Fruit fly (Drosophila melanogaster) whole organism, embryonic: ENCODE data around the gene GstD5.

Experiments
- Asciz ChIP-seq: fragments of 200-800 bp; sonication (Bioruptor generic); optimal IDR thresholded peaks from 2 replicates; lab custom pipeline; 2017; ENCODE audit warnings: missing biosample characterization, mild to moderate bottlenecking, missing genetic modification characterization, missing genetic modification reagents
- Atf6 ChIP-seq: fragments of 200-800 bp; sonication (Bioruptor generic); IDR thresholded peaks from 2 replicates; pipeline ENCODE4 v1.3.6; 2022; ENCODE audit warnings: missing biosample characterization, missing genetic modification characterization
- Bteb2 ChIP-seq: fragments of 200-800 bp; sonication (Bioruptor generic); optimal IDR thresholded peaks from 2 replicates; lab custom pipeline; 2016; ENCODE audit warnings: missing biosample characterization, missing genetic modification characterization
- CG11456 ChIP-seq: fragments of 200-800 bp; sonication (Bioruptor generic); IDR thresholded peaks from 3 replicates; pipeline ENCODE4 v1.3.6; 2022; ENCODE audit warnings: missing biosample characterization, missing genetic modification characterization
- CG11695 ChIP-seq: fragments of 200-800 bp; sonication (Bioruptor generic); IDR thresholded peaks from 3 replicates; pipeline ENCODE4 v1.3.6; 2022; ENCODE audit warnings: missing biosample characterization, missing genetic modification characterization
- CG12236 ChIP-seq: fragments of 200-800 bp; sonication (Bioruptor generic); optimal IDR thresholded peaks from 2 replicates; lab custom pipeline; 2016; ENCODE audit warnings: missing biosample characterization, missing genetic modification characterization
- CG14965 ChIP-seq: fragments of 200-800 bp; sonication (Bioruptor generic); optimal IDR thresholded peaks from 2 replicates; lab custom pipeline; 2016; ENCODE audit warnings: missing biosample characterization, missing genetic modification characterization, borderline replicate concordance
- CG15011 ChIP-seq: fragments of 200-800 bp; sonication (Bioruptor generic); optimal IDR thresholded peaks from 3 replicates; lab custom pipeline; 2018; ENCODE audit warnings: missing biosample characterization, mild to moderate bottlenecking, missing genetic modification characterization
- CG15073 ChIP-seq: fragments of 200-800 bp; sonication (Bioruptor generic); optimal IDR thresholded peaks from 2 replicates; lab custom pipeline; 2016; ENCODE audit warnings: missing biosample characterization, missing genetic modification characterization
- CG18262 ChIP-seq: fragments of 200-800 bp; optimal IDR thresholded peaks from 3 replicates; lab custom pipeline; 2019; ENCODE audit warnings: missing biosample characterization, mild to moderate bottlenecking, missing genetic modification characterization, moderate library complexity
- CG2199 ChIP-seq: fragments of 200-800 bp; sonication (Bioruptor generic); IDR thresholded peaks from 3 replicates; pipeline ENCODE4 v1.3.6; 2022; ENCODE audit warnings: missing biosample characterization, missing genetic modification characterization
- CG2678 ChIP-seq: fragments of 200-800 bp; sonication (Bioruptor generic); optimal IDR thresholded peaks from 3 replicates; lab custom pipeline; 2019; ENCODE audit warnings: missing biosample characterization, mild to moderate bottlenecking, missing genetic modification characterization, moderate library complexity
- CG30020 ChIP-seq: fragments of 200-800 bp; optimal IDR thresholded peaks from 2 replicates; lab custom pipeline; 2019; ENCODE audit warnings: missing biosample characterization, mild to moderate bottlenecking, missing genetic modification characterization, moderate library complexity
- CG31365 ChIP-seq: fragments of 200-800 bp; sonication (Bioruptor generic); optimal IDR thresholded peaks from 2 replicates; lab custom pipeline; 2018; ENCODE audit warnings: missing biosample characterization, mild to moderate bottlenecking, missing genetic modification characterization
- CG3407 ChIP-seq: fragments of 200-800 bp; sonication (Bioruptor generic); optimal IDR thresholded peaks from 2 replicates; lab custom pipeline; 2018; ENCODE audit warnings: missing biosample characterization, mild to moderate bottlenecking, missing genetic modification characterization
- CG43689 ChIP-seq: fragments of 200-800 bp; sonication (Bioruptor generic); IDR thresholded peaks from 2 replicates; pipeline ENCODE4 v1.3.6; 2022; ENCODE audit warnings: missing biosample characterization, missing genetic modification characterization
- CG4404 ChIP-seq: fragments of 200-800 bp; sonication (Bioruptor generic); IDR thresholded peaks from 2 replicates; pipeline ENCODE4 v1.3.6; 2022; ENCODE audit warnings: missing biosample characterization, missing genetic modification characterization
- CG6854 ChIP-seq: fragments of 200-800 bp; sonication (Bioruptor generic); optimal IDR thresholded peaks from 3 replicates; lab custom pipeline; 2017; ENCODE audit warnings: missing biosample characterization, mild to moderate bottlenecking, missing genetic modification characterization
- CG7963 ChIP-seq: fragments of 200-800 bp; sonication (Bioruptor generic); IDR thresholded peaks from 3 replicates; pipeline ENCODE4 v1.3.6; 2022; ENCODE audit warnings: missing biosample characterization, missing genetic modification characterization; ENCODE audit not compliant: partially characterized antibody
- CG8388 ChIP-seq: fragments of 200-800 bp; sonication (Bioruptor generic); optimal IDR thresholded peaks from 2 replicates; lab custom pipeline; 2019; ENCODE audit warnings: missing biosample characterization, mild to moderate bottlenecking, missing genetic modification characterization, moderate library complexity
- Dip2 ChIP-seq: fragments of 200-800 bp; sonication (Bioruptor generic); IDR thresholded peaks from 2 replicates; pipeline ENCODE4 v1.3.6; 2022; ENCODE audit warnings: missing biosample characterization, missing genetic modification characterization
- Ets97D ChIP-seq: fragments of 200-800 bp; sonication (Bioruptor generic); optimal IDR thresholded peaks from 3 replicates; lab custom pipeline; 2016; ENCODE audit warnings: missing biosample characterization, missing genetic modification characterization
- Gsc ChIP-seq: fragments of 200-800 bp; sonication (Bioruptor generic); IDR thresholded peaks from 2 replicates; pipeline ENCODE4 v1.3.6; 2022; ENCODE audit warnings: missing biosample characterization, missing genetic modification characterization
- HmgD ChIP-seq: fragments of 200-800 bp; sonication (Bioruptor generic); optimal IDR thresholded peaks from 3 replicates; lab custom pipeline; 2016; ENCODE audit warnings: missing biosample characterization, missing genetic modification characterization
- Hr78 ChIP-seq, 2 experiments: fragments of 200-800 bp in 1 of 2; fragments of >200 bp in 1 of 2; sonication (Bioruptor generic) in 1 of 2; optimal IDR thresholded peaks; 2 replicates each; lab custom pipeline; 2017 to 2019; ENCODE audit warnings: missing biosample characterization in 2 of 2, missing genetic modification characterization in 2 of 2, mild to moderate bottlenecking in 1 of 2, moderate library complexity in 1 of 2
- Lpt ChIP-seq: fragments of >200 bp; optimal IDR thresholded peaks from 2 replicates; lab custom pipeline; 2018; ENCODE audit warnings: missing biosample characterization, missing genetic modification characterization
- MTF-1 ChIP-seq: fragments of 200-800 bp; sonication (Bioruptor generic); optimal IDR thresholded peaks from 2 replicates; lab custom pipeline; 2018; ENCODE audit warnings: missing biosample characterization, mild to moderate bottlenecking, missing genetic modification characterization, borderline replicate concordance
- NC2β ChIP-seq: fragments of 200-800 bp; sonication (Bioruptor generic); optimal IDR thresholded peaks from 2 replicates; lab custom pipeline; 2016; ENCODE audit warnings: missing biosample characterization, missing genetic modification characterization
- Poxn ChIP-seq: fragments of 200-800 bp; sonication (Bioruptor generic); IDR thresholded peaks from 2 replicates; pipeline ENCODE4 v1.3.6; 2022; ENCODE audit warnings: missing biosample characterization, missing genetic modification characterization
- Sox102F ChIP-seq: fragments of 200-800 bp; sonication (Bioruptor generic); optimal IDR thresholded peaks from 2 replicates; lab custom pipeline; 2018; ENCODE audit warnings: missing biosample characterization, mild to moderate bottlenecking, missing genetic modification characterization, moderate library complexity
- Xbp1 ChIP-seq: fragments of 200-800 bp; sonication (Bioruptor generic); optimal IDR thresholded peaks from 3 replicates; lab custom pipeline; 2016; ENCODE audit warnings: missing biosample characterization, mild to moderate bottlenecking, missing genetic modification characterization
- YL-1 ChIP-seq: fragments of 200-800 bp; sonication (Bioruptor generic); optimal IDR thresholded peaks from 3 replicates; lab custom pipeline; 2017; ENCODE audit warnings: missing biosample characterization, mild to moderate bottlenecking, missing genetic modification characterization
- amos ChIP-seq: fragments of 200-800 bp; sonication (Bioruptor generic); IDR thresholded peaks from 2 replicates; pipeline ENCODE4 v1.3.6; 2022; ENCODE audit warnings: missing biosample characterization, missing genetic modification characterization; ENCODE audit not compliant: partially characterized antibody
- ash1 ChIP-seq: fragments of 200-800 bp; sonication (Bioruptor generic); optimal IDR thresholded peaks from 2 replicates; lab custom pipeline; 2018; ENCODE audit warnings: missing biosample characterization, mild to moderate bottlenecking, missing genetic modification characterization
- cato ChIP-seq: fragments of 200-800 bp; sonication (Bioruptor generic); optimal IDR thresholded peaks from 2 replicates; lab custom pipeline; 2016; ENCODE audit warnings: missing biosample characterization, missing genetic modification characterization, borderline replicate concordance
- corto ChIP-seq: fragments of 200-800 bp; sonication (Bioruptor generic); optimal IDR thresholded peaks from 2 replicates; lab custom pipeline; 2016; ENCODE audit warnings: missing biosample characterization, mild to moderate bottlenecking, missing genetic modification characterization, moderate library complexity
- danr ChIP-seq: fragments of 200-800 bp; sonication (Bioruptor generic); IDR thresholded peaks from 2 replicates; pipeline ENCODE4 v1.3.6; 2022; ENCODE audit warnings: missing biosample characterization, missing genetic modification characterization
- dysf ChIP-seq: fragments of 200-800 bp; sonication (Bioruptor generic); IDR thresholded peaks from 3 replicates; pipeline ENCODE4 v1.3.6; 2022; ENCODE audit warnings: missing biosample characterization, missing genetic modification characterization
- gsb ChIP-seq: fragments of 200-800 bp; sonication (Bioruptor generic); IDR thresholded peaks from 2 replicates; pipeline ENCODE4 v1.3.6; 2022; ENCODE audit warnings: missing biosample characterization, missing genetic modification characterization
- her ChIP-seq: fragments of 200-800 bp; sonication (Bioruptor generic); optimal IDR thresholded peaks from 2 replicates; lab custom pipeline; 2016; ENCODE audit warnings: missing biosample characterization, missing genetic modification characterization
- ind ChIP-seq: fragments of 200-800 bp; sonication (Bioruptor generic); optimal IDR thresholded peaks from 3 replicates; lab custom pipeline; 2016; ENCODE audit warnings: missing biosample characterization, missing genetic modification characterization
- inv ChIP-seq: fragments of 200-800 bp; sonication (Bioruptor generic); IDR thresholded peaks from 2 replicates; pipeline ENCODE4 v1.3.6; 2022; ENCODE audit warnings: missing biosample characterization, missing genetic modification characterization; ENCODE audit not compliant: partially characterized antibody
- klu ChIP-seq: fragments of 200-800 bp; sonication (Bioruptor generic); IDR thresholded peaks from 2 replicates; pipeline ENCODE4 v1.3.6; 2022; ENCODE audit warnings: missing biosample characterization, missing genetic modification characterization
- luna ChIP-seq: fragments of 200-800 bp; sonication (Bioruptor generic); optimal IDR thresholded peaks from 2 replicates; lab custom pipeline; 2016; ENCODE audit warnings: missing biosample characterization, missing genetic modification characterization
- mam ChIP-seq: fragments of 200-800 bp; sonication (Bioruptor generic); optimal IDR thresholded peaks from 3 replicates; lab custom pipeline; 2016; ENCODE audit warnings: missing biosample characterization, missing genetic modification characterization
- nerfin-1 ChIP-seq: fragments of 200-800 bp; sonication (Bioruptor generic); optimal IDR thresholded peaks from 3 replicates; lab custom pipeline; 2019; ENCODE audit warnings: missing biosample characterization, mild to moderate bottlenecking, missing genetic modification characterization, moderate library complexity
- otp ChIP-seq: fragments of 200-800 bp; sonication (Bioruptor generic); IDR thresholded peaks from 3 replicates; pipeline ENCODE4, ENCODE4 v1.3.6; 2022; ENCODE audit warnings: missing biosample characterization, missing genetic modification characterization
- pum ChIP-seq: fragments of 200-800 bp; sonication (Bioruptor generic); optimal IDR thresholded peaks from 2 replicates; lab custom pipeline; 2016; ENCODE audit warnings: missing biosample characterization, missing genetic modification characterization
- scrt ChIP-seq: fragments of 200-800 bp; sonication (Bioruptor generic); optimal IDR thresholded peaks from 2 replicates; lab custom pipeline; 2018; ENCODE audit warnings: missing biosample characterization, mild to moderate bottlenecking, missing genetic modification characterization, moderate library complexity
- sqz ChIP-seq: fragments of 200-800 bp; sonication (Bioruptor generic); optimal IDR thresholded peaks from 3 replicates; lab custom pipeline; 2018; ENCODE audit warnings: missing biosample characterization, mild to moderate bottlenecking, missing genetic modification characterization

GstD5 gene

DNA sequence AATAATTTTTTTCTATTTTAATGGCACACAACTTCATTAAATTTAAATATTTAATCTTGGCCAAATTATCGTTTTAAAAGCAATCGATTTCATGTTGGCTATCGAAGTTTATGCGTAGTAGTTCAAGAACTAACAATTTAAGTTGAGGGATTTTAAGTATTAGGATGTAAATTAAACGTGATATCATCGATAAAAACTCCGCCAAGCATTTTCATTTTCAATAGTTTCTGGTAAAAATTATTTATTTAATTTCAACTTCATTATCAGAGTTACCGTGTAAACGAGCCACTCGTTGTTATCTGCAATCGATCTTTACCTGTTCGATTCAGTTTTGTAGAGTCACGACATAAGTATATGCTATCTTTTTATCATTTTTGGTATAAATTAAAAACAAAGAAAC lies 27.4 kb downstream of the GstD5 start (continued):
- TF ChIP-seq gsb (GFP tag; lab: Robert Waterston, UW) (peak; percentile 92), her (GFP tag; lab: Kevin White, UChicago) (peak; percentile 90), nerfin-1 (peak; percentile 98), MTF-1 (GFP tag; lab: Kevin White, UChicago) (peak; percentile 99), Poxn (GFP tag; lab: Robert Waterston, UW) (peak; percentile 54), dysf (GFP tag; lab: Robert Waterston, UW) (peak; percentile 97), CG18262 (peak; percentile 99), Gsc (GFP tag; lab: Robert Waterston, UW) (no peak), CG7963 (no peak), CG12236 (peak; percentile 91), CG15073 (GFP tag; lab: Kevin White, UChicago) (peak; percentile 76), cato (peak; percentile 94), Xbp1 (peak; percentile 97), danr (GFP tag; lab: Robert Waterston, UW) (peak; percentile 87; the same call in 1 of the 2 replicates), CG11695 (peak; percentile 97), otp (GFP tag; lab: Robert Waterston, UW) (peak; percentile 95), scrt (peak; percentile 99), amos (no peak), mam (GFP tag; lab: Kevin White, UChicago) (peak; percentile 92), CG11456 (GFP tag; lab: Robert Waterston, UW) (peak; percentile 93; the same call in 2 of the 3 replicates), NC2β (peak; percentile 99), luna (peak; percentile 75), Bteb2 (GFP tag; lab: Kevin White, UChicago) (peak; percentile 96), Atf6 (peak; percentile 96), YL-1 (GFP tag; lab: Kevin White, UChicago) (peak; percentile 91), ind (peak; percentile 98), CG8388 (GFP tag; lab: Kevin White, UChicago) (peak; percentile 98), Ets97D (GFP tag; lab: Kevin White, UChicago) (peak; percentile 90), CG31365 (tag; lab: Kevin White, UChicago) (peak; percentile 90), pum (GFP tag; lab: Kevin White, UChicago) (peak; percentile 90), CG2199 (GFP tag; lab: Robert Waterston, UW) (peak; percentile 94), corto (GFP tag; lab: Kevin White, UChicago) (peak; percentile 82), klu (GFP tag; lab: Robert Waterston, UW) (peak; percentile 86), Sox102F (GFP tag; lab: Kevin White, UChicago) (peak; percentile 98), CG30020 (tag; lab: Kevin White, UChicago) (peak; percentile 90), Asciz (peak; percentile 98), Dip2 (GFP tag; lab: Robert Waterston, UW) (peak; percentile 56; the same call in 1 of the 2 replicates), ash1 (GFP tag; lab: Kevin White, UChicago) (peak; percentile 85), CG43689 (GFP tag; lab: Robert Waterston, UW) (peak; percentile 88), CG15011 (GFP tag; lab: Kevin White, UChicago) (peak; percentile 94), CG4404 (GFP tag; lab: Robert Waterston, UW) (peak; percentile 80), Lpt (no peak), inv (GFP tag; lab: Robert Waterston, UW) (no peak), sqz (GFP tag; lab: Kevin White, UChicago) (peak; percentile 99), CG6854 (GFP tag; lab: Kevin White, UChicago) (peak; percentile 98), CG2678 (peak; percentile 99), Hr78 (GFP tag; optimal IDR thresholded peaks at IDR 0.05; lab: Kevin White, UChicago) (peak in 1 of 2 experiments; percentile 89), CG14965 (GFP tag; lab: Kevin White, UChicago) (peak; percentile 89), HmgD (GFP tag; lab: Kevin White, UChicago) (peak; percentile 93), CG3407 (GFP tag; lab: Kevin White, UChicago) (peak; percentile 95)
